Fruit fly (Drosophila melanogaster) Kc167 (cell line): ENCODE data around the gene CG17075.

ENCODE experiments used
- Sin3A ChIP-seq: fragments of >200 bp; optimal IDR thresholded peaks from 2 replicates; lab custom pipeline; 2018; ENCODE audit warnings: missing external identifiers
- h ChIP-seq: fragments of >200 bp; optimal IDR thresholded peaks from 3 replicates; lab custom pipeline; 2018; ENCODE audit warnings: missing external identifiers
- insv ChIP-seq: fragments of >200 bp; optimal IDR thresholded peaks from 3 replicates; lab custom pipeline; 2018; ENCODE audit warnings: missing external identifiers
- psq ChIP-seq: fragments of >200 bp; optimal IDR thresholded peaks from 2 replicates; lab custom pipeline; 2017; ENCODE audit warnings: missing external identifiers

- TF ChIP-seq Sin3A (lab: Kevin White, UChicago) = no peak
- no peak for TF ChIP-seq insv
- TF ChIP-seq psq = peak; percentile 25
- TF ChIP-seq h = no peak
Measured at dm6 chr2L:249048-249825, 18.1 kb downstream of the CG17075 start.
